Worm (Caenorhabditis elegans) whole organism, L1 larva: ENCODE measurements around the gene C14A4.8.

ENCODE experiments used
- C16A3.4 ChIP-seq: fragments of 150-350 bp; optimal IDR thresholded peaks from 2 replicates; lab custom pipeline; 2014; ENCODE audit warnings: missing biosample characterization, missing genetic modification characterization
- C34B4.2 ChIP-seq: sonication (generic microtip); optimal IDR thresholded peaks from 2 replicates; lab custom pipeline; 2017; ENCODE audit warnings: mild to moderate bottlenecking, missing genetic modification characterization, missing compliant biosample characterization
- aha-1 ChIP-seq: fragments of 150-350 bp; optimal IDR thresholded peaks from 2 replicates; lab custom pipeline; 2014; ENCODE audit warnings: missing biosample characterization, missing genetic modification characterization
- ama-1 ChIP-seq: fragments of 150-350 bp; optimal IDR thresholded peaks from 2 replicates; lab custom pipeline; 2014
- blmp-1 ChIP-seq: fragments of 150-350 bp; optimal IDR thresholded peaks from 2 replicates; lab custom pipeline; 2014; ENCODE audit warnings: missing biosample characterization, missing genetic modification characterization
- ceh-63 ChIP-seq: fragments of 200-800 bp; sonication (Bioruptor generic); optimal IDR thresholded peaks from 2 replicates; lab custom pipeline; 2018; ENCODE audit warnings: mild to moderate bottlenecking, missing genetic modification characterization, missing compliant biosample characterization
- ceh-8 ChIP-seq: fragments of 200-800 bp; sonication (Bioruptor generic); optimal IDR thresholded peaks from 2 replicates; lab custom pipeline; 2018; ENCODE audit warnings: mild to moderate bottlenecking, missing genetic modification characterization, moderate library complexity, missing compliant biosample characterization
- ceh-82 ChIP-seq, 3 experiments: fragments of 150-350 bp in 1 of 3; sonication (generic microtip) in 2 of 3; optimal IDR thresholded peaks; 2 replicates each; lab custom pipeline; 2014 to 2017; ENCODE audit warnings: missing biosample characterization in 3 of 3, missing genetic modification characterization in 3 of 3
- ceh-90 ChIP-seq: sonication (generic microtip); optimal IDR thresholded peaks from 2 replicates; lab custom pipeline; 2016; ENCODE audit warnings: missing genetic modification characterization, missing compliant biosample characterization
- dsc-1 ChIP-seq: sonication (generic microtip); optimal IDR thresholded peaks from 2 replicates; lab custom pipeline; 2016; ENCODE audit warnings: mild to moderate bottlenecking, missing genetic modification characterization, missing compliant biosample characterization
- efl-1 ChIP-seq, 4 experiments: fragments of 150-350 bp; optimal IDR thresholded peaks in 3 of 4; peaks in 1 of 4; 1 replicate in 1 of 4; 2 replicates in 3 of 4; lab custom pipeline; 2014; ENCODE audit warnings: missing biosample characterization in 2 of 4, missing genetic modification characterization in 2 of 4, missing genetic modification reagents in 2 of 4
- egl-27 ChIP-seq, 2 experiments: fragments of 150-350 bp in 1 of 2; sonication (generic microtip); optimal IDR thresholded peaks; 3 replicates each; lab custom pipeline; 2017 to 2018; ENCODE audit warnings: missing biosample characterization in 2 of 2, missing genetic modification characterization in 2 of 2, missing genetic modification reagents in 2 of 2
- elt-2 ChIP-seq: sonication (generic microtip); optimal IDR thresholded peaks from 2 replicates; lab custom pipeline; 2016; ENCODE audit warnings: missing genetic modification characterization, mild to moderate bottlenecking, inconsistent platforms, missing compliant biosample characterization, missing genetic modification reagents
- elt-3 ChIP-seq, 6 experiments: fragments of 150-350 bp in 1 of 6; sonication (generic microtip); optimal IDR thresholded peaks; 2 replicates each; lab custom pipeline; 2017 to 2018; ENCODE audit warnings: missing biosample characterization in 6 of 6, missing genetic modification characterization in 6 of 6, inconsistent platforms in 1 of 6
- fkh-4 ChIP-seq: sonication (generic microtip); optimal IDR thresholded peaks from 2 replicates; lab custom pipeline; 2016; ENCODE audit warnings: missing compliant biosample characterization, missing genetic modification characterization, borderline replicate concordance
- fkh-8 ChIP-seq: sonication (generic microtip); optimal IDR thresholded peaks from 2 replicates; lab custom pipeline; 2016; ENCODE audit warnings: mild to moderate bottlenecking, missing genetic modification characterization, missing compliant biosample characterization
- grh-1 ChIP-seq: fragments of 200-800 bp; sonication (Bioruptor generic); IDR thresholded peaks from 2 replicates; pipeline ENCODE4 v1.3.6; 2022; ENCODE audit warnings: missing genetic modification reagents, missing genetic modification characterization, missing compliant biosample characterization
- hlh-17 ChIP-seq: fragments of 200-800 bp; sonication (Bioruptor generic); optimal IDR thresholded peaks from 2 replicates; lab custom pipeline; 2018; ENCODE audit warnings: missing genetic modification characterization, mild to moderate bottlenecking, missing compliant biosample characterization, moderate library complexity, borderline replicate concordance
- hlh-4 ChIP-seq: sonication (generic microtip); optimal IDR thresholded peaks from 2 replicates; lab custom pipeline; 2016; ENCODE audit warnings: mild to moderate bottlenecking, missing genetic modification characterization, missing compliant biosample characterization
- irx-1 ChIP-seq: sonication (generic microtip); optimal IDR thresholded peaks from 2 replicates; lab custom pipeline; 2016; ENCODE audit warnings: missing genetic modification characterization, missing compliant biosample characterization
- isw-1 ChIP-seq: fragments of 200-800 bp; sonication (Bioruptor generic); IDR thresholded peaks from 2 replicates; pipeline ENCODE4 v1.3.6; 2022; ENCODE audit warnings: missing genetic modification characterization, missing compliant biosample characterization
- lin-14 ChIP-seq: fragments of 200-800 bp; sonication (Bioruptor generic); optimal IDR thresholded peaks from 2 replicates; lab custom pipeline; 2018; ENCODE audit warnings: mild to moderate bottlenecking, missing genetic modification characterization, moderate library complexity, missing compliant biosample characterization
- lin-39 ChIP-seq: fragments of 150-350 bp; optimal IDR thresholded peaks from 2 replicates; lab custom pipeline; 2014; ENCODE audit warnings: missing biosample characterization, missing genetic modification reagents, missing genetic modification characterization
- lir-3 ChIP-seq: sonication (generic microtip); optimal IDR thresholded peaks from 2 replicates; lab custom pipeline; 2016; ENCODE audit warnings: mild to moderate bottlenecking, missing genetic modification characterization, moderate library complexity, missing compliant biosample characterization; ENCODE audit not compliant: poor library complexity
- lsy-2 ChIP-seq, 2 experiments: fragments of 150-350 bp; optimal IDR thresholded peaks; 2 replicates each; lab custom pipeline; 2014; ENCODE audit warnings: missing biosample characterization in 2 of 2, missing genetic modification characterization in 2 of 2
- mdl-1 ChIP-seq, 2 experiments: fragments of 150-350 bp; optimal IDR thresholded peaks; 2 replicates each; lab custom pipeline; 2014 to 2017; ENCODE audit warnings: missing biosample characterization in 2 of 2, missing genetic modification characterization in 2 of 2, inconsistent platforms in 1 of 2
- mep-1 ChIP-seq: fragments of 150-350 bp; optimal IDR thresholded peaks from 2 replicates; lab custom pipeline; 2014; ENCODE audit warnings: missing biosample characterization, missing genetic modification characterization
- nhr-12 ChIP-seq: sonication (generic microtip); optimal IDR thresholded peaks from 2 replicates; lab custom pipeline; 2017; ENCODE audit warnings: missing biosample characterization, missing genetic modification characterization
- nhr-19 ChIP-seq: fragments of 200-800 bp; sonication (Bioruptor generic); conservative IDR thresholded peaks from 2 replicates; pipeline ENCODE4 v1.3.6; 2022; ENCODE audit warnings: missing genetic modification characterization, missing compliant biosample characterization
- nhr-20 ChIP-seq: sonication (generic microtip); optimal IDR thresholded peaks from 2 replicates; lab custom pipeline; 2016; ENCODE audit warnings: mild to moderate bottlenecking, missing genetic modification characterization, missing compliant biosample characterization
- nhr-237 ChIP-seq: fragments of 150-350 bp; optimal IDR thresholded peaks from 2 replicates; lab custom pipeline; 2014; ENCODE audit warnings: missing biosample characterization, missing genetic modification characterization
- nhr-28 ChIP-seq: fragments of 150-350 bp; optimal IDR thresholded peaks from 2 replicates; lab custom pipeline; 2014; ENCODE audit warnings: missing biosample characterization, missing genetic modification characterization
- nhr-47 ChIP-seq: sonication (generic microtip); optimal IDR thresholded peaks from 2 replicates; lab custom pipeline; 2016; ENCODE audit warnings: mild to moderate bottlenecking, missing genetic modification characterization, moderate library complexity, missing compliant biosample characterization
- nhr-71 ChIP-seq: sonication (generic microtip); optimal IDR thresholded peaks from 2 replicates; lab custom pipeline; 2016; ENCODE audit warnings: mild to moderate bottlenecking, missing genetic modification characterization, moderate library complexity, missing compliant biosample characterization
- nhr-84 ChIP-seq: sonication (generic microtip); optimal IDR thresholded peaks from 2 replicates; lab custom pipeline; 2017; ENCODE audit warnings: missing biosample characterization, missing genetic modification characterization
- nhr-85 ChIP-seq: sonication (generic microtip); peaks from one replicate; lab custom pipeline; 2016; ENCODE audit warnings: missing genetic modification characterization, inconsistent platforms, missing compliant biosample characterization
- nhr-90 ChIP-seq: sonication (generic microtip); optimal IDR thresholded peaks from 2 replicates; lab custom pipeline; 2016; ENCODE audit warnings: mild to moderate bottlenecking, missing genetic modification characterization, missing compliant biosample characterization; ENCODE audit not compliant: poor library complexity
- pqm-1 ChIP-seq: sonication (generic microtip); optimal IDR thresholded peaks from 3 replicates; lab custom pipeline; 2017; ENCODE audit warnings: missing biosample characterization, missing genetic modification characterization
- rnt-1 ChIP-seq: sonication (generic microtip); optimal IDR thresholded peaks from 2 replicates; lab custom pipeline; 2016; ENCODE audit warnings: mild to moderate bottlenecking, missing genetic modification characterization, moderate library complexity, missing compliant biosample characterization
- skn-1 ChIP-seq: fragments of 150-350 bp; optimal IDR thresholded peaks from 2 replicates; lab custom pipeline; 2014; ENCODE audit warnings: missing biosample characterization, missing genetic modification characterization
- snpc-4 ChIP-seq: fragments of 150-350 bp; optimal IDR thresholded peaks from 2 replicates; lab custom pipeline; 2014; ENCODE audit warnings: missing biosample characterization, missing genetic modification characterization
- snu-23 ChIP-seq: sonication (generic microtip); optimal IDR thresholded peaks from 2 replicates; lab custom pipeline; 2016; ENCODE audit warnings: missing genetic modification characterization, missing compliant biosample characterization
- sup-37 ChIP-seq: fragments of 200-800 bp; sonication (Bioruptor generic); optimal IDR thresholded peaks from 2 replicates; lab custom pipeline; 2018; ENCODE audit warnings: mild to moderate bottlenecking, missing genetic modification characterization, missing compliant biosample characterization
- swsn-7 ChIP-seq: sonication (generic microtip); optimal IDR thresholded peaks from 2 replicates; lab custom pipeline; 2016; ENCODE audit warnings: missing genetic modification characterization, missing compliant biosample characterization
- unc-130 ChIP-seq: fragments of 150-350 bp; optimal IDR thresholded peaks from 2 replicates; lab custom pipeline; 2017; ENCODE audit warnings: missing biosample characterization, missing genetic modification characterization, inconsistent platforms
- unc-62 ChIP-seq: fragments of 150-350 bp; optimal IDR thresholded peaks from 2 replicates; lab custom pipeline; 2014; ENCODE audit warnings: missing biosample characterization, missing genetic modification reagents, missing genetic modification characterization
- unc-86 ChIP-seq: sonication (generic microtip); optimal IDR thresholded peaks from 2 replicates; lab custom pipeline; 2016; ENCODE audit warnings: missing genetic modification characterization, missing compliant biosample characterization
- unc-98 ChIP-seq: fragments of 200-800 bp; sonication (Bioruptor generic); IDR thresholded peaks from 2 replicates; pipeline ENCODE4 v1.3.6; 2022; ENCODE audit warnings: missing genetic modification characterization, missing compliant biosample characterization
- xbp-1 ChIP-seq: sonication (generic microtip); optimal IDR thresholded peaks from 2 replicates; lab custom pipeline; 2016; ENCODE audit warnings: missing genetic modification characterization, missing compliant biosample characterization
- ztf-4 ChIP-seq: fragments of 150-350 bp; optimal IDR thresholded peaks from 2 replicates; lab custom pipeline; 2014; ENCODE audit warnings: missing biosample characterization, missing genetic modification characterization

The C14A4.8 gene

DNA sequence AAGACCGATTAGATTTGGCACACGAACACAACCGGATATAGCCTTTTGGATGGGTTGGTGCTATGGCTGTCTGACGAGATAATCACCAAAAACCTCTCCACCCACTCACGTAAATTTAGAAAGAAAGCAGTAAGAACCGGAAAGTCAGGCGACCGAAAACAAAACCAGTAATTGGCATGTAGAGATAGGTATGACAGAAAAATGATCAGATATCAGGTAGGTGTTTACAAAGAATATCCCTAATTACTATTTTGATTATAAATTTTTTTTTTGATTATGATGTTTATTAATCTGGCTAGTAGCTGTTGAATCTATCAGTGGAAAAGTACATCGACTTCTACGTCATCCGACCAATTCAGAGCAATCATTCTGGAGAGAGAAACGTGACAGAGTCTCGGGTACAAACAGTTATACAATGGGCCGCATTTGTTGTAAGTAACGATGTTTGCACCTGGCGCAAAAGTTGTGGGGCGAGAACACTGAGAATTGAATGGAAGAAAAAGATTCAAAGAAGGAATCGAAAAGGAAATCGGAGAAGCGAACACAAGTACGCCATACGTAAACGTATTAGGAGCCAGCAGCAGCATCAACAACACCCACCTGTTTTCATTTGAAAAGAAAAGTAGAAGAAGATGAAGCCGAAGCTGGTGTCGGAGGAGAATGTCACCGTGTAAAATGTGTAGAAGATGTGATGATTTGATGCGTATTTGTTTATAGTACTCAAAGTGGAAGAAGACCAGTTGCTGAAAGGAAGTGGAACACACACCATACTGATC lies 46.9 kb downstream of the C14A4.8 start:
- TF ChIP-seq lsy-2 (tag; optimal IDR thresholded peaks at IDR 0.05; lab: Kevin White, UChicago): peak; percentile 14 to 26
- TF ChIP-seq grh-1 (GFP tag; lab: Robert Waterston, UW): peak; percentile 57; the same call in 1 of the 2 replicates
- peak; percentile 63 for TF ChIP-seq ceh-8 (GFP tag; lab: Kevin White, UChicago)
- TF ChIP-seq fkh-4 (tag; lab: Kevin White, UChicago): no peak
- no peak for TF ChIP-seq rnt-1
- peak; percentile 69 for TF ChIP-seq fkh-8 (tag; lab: Kevin White, UChicago)
- TF ChIP-seq egl-27 (tag; optimal IDR thresholded peaks at IDR 0.05; lab: Kevin White, UChicago): no peak
- TF ChIP-seq lin-14: peak; percentile 1
- TF ChIP-seq elt-2: peak; percentile 9
- TF ChIP-seq nhr-19 (GFP tag; lab: Robert Waterston, UW): 0 out of 2 replicates have a peak, but pooled peaks have one; percentile 19
- TF ChIP-seq nhr-237 (tag; lab: Kevin White, UChicago): no peak
- TF ChIP-seq nhr-90 (tag; lab: Kevin White, UChicago): peak; percentile 47
- peak; percentile 32 for TF ChIP-seq dsc-1
- peak; percentile 25 for TF ChIP-seq ama-1 (lab: Kevin White, UChicago)
- TF ChIP-seq snu-23 (GFP tag; lab: Kevin White, UChicago): peak; percentile 12
- peak; percentile 39 for TF ChIP-seq nhr-20
- no peak for TF ChIP-seq aha-1 (tag; lab: Kevin White, UChicago)
- TF ChIP-seq unc-130 (tag; lab: Kevin White, UChicago): peak; percentile 12
- no peak for TF ChIP-seq nhr-28 (tag; lab: Kevin White, UChicago)
- TF ChIP-seq nhr-47: peak; percentile 38
- no peak for TF ChIP-seq efl-1 (optimal IDR thresholded peaks at IDR 0.05; lab: Kevin White, UChicago)
- TF ChIP-seq efl-1 (GFP tag; optimal IDR thresholded peaks at IDR 0.05 in 1 of 2; lab: Kevin White, UChicago): peak in 1 of 2 experiments; percentile 16
- no peak for TF ChIP-seq pqm-1 (tag; lab: Kevin White, UChicago)
- peak; percentile 23 for TF ChIP-seq swsn-7 (tag; lab: Kevin White, UChicago)
- TF ChIP-seq ztf-4: peak; percentile 23
- TF ChIP-seq lin-39 (tag; lab: Kevin White, UChicago): peak; percentile 12
- peak in 1 of 6 experiments; percentile 74 for TF ChIP-seq elt-3 (tag; optimal IDR thresholded peaks at IDR 0.05; lab: Kevin White, UChicago)
- TF ChIP-seq mdl-1 (tag; optimal IDR thresholded peaks at IDR 0.05; lab: Kevin White, UChicago): peak in 1 of 2 experiments; percentile 35
- no peak for TF ChIP-seq ceh-90 (tag; lab: Kevin White, UChicago)
- no peak for TF ChIP-seq unc-62 (GFP tag; lab: Kevin White, UChicago)
- peak; percentile 20 for TF ChIP-seq nhr-85 (tag; lab: Kevin White, UChicago)
- TF ChIP-seq nhr-71 (tag; lab: Kevin White, UChicago): peak; percentile 58
- peak; percentile 54 for TF ChIP-seq mep-1 (tag; lab: Kevin White, UChicago)
- peak; percentile 28 for TF ChIP-seq blmp-1 (tag; lab: Kevin White, UChicago)
- no peak for TF ChIP-seq nhr-12 (tag; lab: Kevin White, UChicago)
- TF ChIP-seq isw-1 (GFP tag; lab: Robert Waterston, UW): no peak
- peak; percentile 5 for TF ChIP-seq xbp-1 (tag; lab: Kevin White, UChicago)
- TF ChIP-seq ceh-63 (GFP tag; lab: Kevin White, UChicago): no peak
- no peak for TF ChIP-seq C34B4.2
- TF ChIP-seq skn-1 (tag; lab: Kevin White, UChicago): peak; percentile 5
- TF ChIP-seq sup-37 (GFP tag; lab: Kevin White, UChicago): no peak

DNA sequence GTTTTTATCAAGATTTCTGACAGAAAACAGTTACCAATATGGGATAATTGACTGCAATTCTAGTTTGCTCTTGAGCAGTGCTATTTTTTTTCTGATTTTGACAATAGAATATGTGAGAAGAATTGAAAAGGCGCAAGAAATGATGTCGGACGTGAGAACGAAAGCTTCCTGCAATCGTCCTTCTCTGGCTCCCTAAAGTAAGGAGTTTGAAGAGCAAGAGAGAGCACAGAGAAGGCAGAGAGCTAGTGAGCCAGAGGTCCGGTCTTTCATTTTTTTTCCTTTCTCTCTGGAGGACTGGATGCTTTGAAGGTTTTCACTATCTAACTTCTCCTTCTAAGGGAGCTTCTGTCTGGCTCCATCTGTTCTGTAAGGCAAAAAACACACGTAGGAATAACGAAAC lies 47.8 kb downstream of the C14A4.8 start:
- TF ChIP-seq hlh-4 (no peak), lin-14 (peak; percentile 57), xbp-1 (tag; lab: Kevin White, UChicago) (no peak), ama-1 (lab: Kevin White, UChicago) (peak; percentile 21), unc-98 (no peak), ceh-63 (GFP tag; lab: Kevin White, UChicago) (no peak), ceh-82 (tag; optimal IDR thresholded peaks at IDR 0.05; lab: Kevin White, UChicago) (peak in 1 of 3 experiments; percentile 12), C34B4.2 (no peak), unc-86 (peak; percentile 4), hlh-17 (GFP tag; lab: Kevin White, UChicago) (no peak), isw-1 (GFP tag; lab: Robert Waterston, UW) (no peak), nhr-84 (tag; lab: Kevin White, UChicago) (no peak), irx-1 (tag; lab: Kevin White, UChicago) (no peak), skn-1 (tag; lab: Kevin White, UChicago) (no peak), C16A3.4 (tag; lab: Kevin White, UChicago) (no peak), nhr-71 (tag; lab: Kevin White, UChicago) (no peak), lir-3 (tag; lab: Kevin White, UChicago) (no peak), snpc-4 (tag; lab: Kevin White, UChicago) (no peak), unc-130 (tag; lab: Kevin White, UChicago) (no peak)
